Fruit fly (Drosophila melanogaster): ENCODE measurements around the gene wge.
A peak's percentile ranks its signal among the peaks of the same experiment; 100 is the strongest.

DNA sequence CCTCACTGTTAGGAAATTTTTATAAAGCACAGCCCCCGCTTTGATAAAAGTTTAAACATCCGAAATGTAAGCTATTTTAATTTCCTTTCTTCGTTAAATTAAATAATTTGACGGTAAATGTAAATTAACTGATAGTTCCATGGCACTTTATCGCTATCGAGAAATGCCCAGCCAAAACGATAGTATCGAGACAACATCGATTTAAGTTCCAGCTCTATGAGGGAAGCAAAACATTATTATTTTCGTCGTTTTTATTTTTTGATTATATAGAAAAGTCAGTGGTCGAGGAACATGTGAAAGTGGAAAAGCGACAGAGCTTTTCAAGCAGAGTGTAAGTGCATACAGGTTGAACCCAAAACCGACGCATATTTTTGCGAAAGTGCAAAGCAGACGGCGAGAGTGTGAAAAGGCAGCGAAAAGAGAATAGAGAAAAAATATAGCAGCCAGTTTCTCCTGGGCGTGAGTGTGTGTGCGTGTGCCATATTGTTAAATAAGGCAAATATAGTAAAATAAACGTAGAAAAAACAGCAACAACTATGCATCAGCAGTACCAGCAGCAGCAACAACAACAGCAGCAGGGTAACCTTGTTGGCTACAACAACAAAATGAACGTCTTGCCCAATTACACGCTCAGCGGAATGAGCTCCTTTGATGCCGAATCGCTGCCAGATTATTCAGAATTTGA is 6.0 kb upstream of the wge start, which contains the start of gene CG45049:
- TF ChIP-seq CG6854 (GFP tag; optimal IDR thresholded peaks at IDR 0.05): no peak
- TF ChIP-seq spab (GFP tag; optimal IDR thresholded peaks at IDR 0.05): no peak
- TF ChIP-seq CG8119 (GFP tag; IDR thresholded peaks at IDR 0.05): no peak
- TF ChIP-seq CG16779 (tag; optimal IDR thresholded peaks at IDR 0.05): peak; percentile 2
- no peak for TF ChIP-seq eg (GFP tag; IDR thresholded peaks at IDR 0.05)
- no peak for TF ChIP-seq Smox (GFP tag; optimal IDR thresholded peaks at IDR 0.05)
- no peak for TF ChIP-seq CG6276 (GFP tag; optimal IDR thresholded peaks at IDR 0.05)
- TF ChIP-seq Hr39 (GFP tag; optimal IDR thresholded peaks at IDR 0.05): peak; percentile 31
- no peak for TF ChIP-seq ss (GFP tag; optimal IDR thresholded peaks at IDR 0.05)
- TF ChIP-seq CG11762 (GFP tag; optimal IDR thresholded peaks at IDR 0.05; ENCODE audit: insufficient read depth): no peak
- TF ChIP-seq dac (GFP tag; optimal IDR thresholded peaks at IDR 0.05): no peak

All from whole organism, prepupa.